Fruit fly (Drosophila melanogaster) whole organism, wandering third instar larva: ENCODE measurements around the gene CG12194.

Experiments used
- Abd-B ChIP-seq: fragments of >200 bp; optimal IDR thresholded peaks from 2 replicates; lab custom pipeline; 2017; ENCODE audit warnings: missing biosample characterization, missing genetic modification characterization
- CG32264 ChIP-seq: fragments of 200-800 bp; sonication (Bioruptor generic); optimal IDR thresholded peaks from 2 replicates; lab custom pipeline; 2016; ENCODE audit warnings: missing biosample characterization, missing genetic modification characterization
- CG9705 ChIP-seq: fragments of 200-800 bp; sonication (Bioruptor generic); optimal IDR thresholded peaks from 2 replicates; lab custom pipeline; 2018; ENCODE audit warnings: missing biosample characterization, mild to moderate bottlenecking, missing genetic modification characterization
- CrebA ChIP-seq: fragments of 200-800 bp; sonication (Bioruptor generic); optimal IDR thresholded peaks from 2 replicates; lab custom pipeline; 2016; ENCODE audit warnings: missing biosample characterization, mild to moderate bottlenecking, missing genetic modification characterization, borderline replicate concordance
- Dfd ChIP-seq: fragments of >200 bp; optimal IDR thresholded peaks from 2 replicates; lab custom pipeline; 2017; ENCODE audit warnings: missing biosample characterization, missing genetic modification characterization
- Dif ChIP-seq: fragments of 200-275, 200-300 bp; sonication (Bioruptor generic); optimal IDR thresholded peaks from 2 replicates; lab custom pipeline; 2018; ENCODE audit warnings: missing biosample characterization, missing genetic modification characterization; ENCODE audit not compliant: partially characterized antibody
- GATAd ChIP-seq: sonication (Bioruptor generic); optimal IDR thresholded peaks from 2 replicates; lab custom pipeline; 2016; ENCODE audit warnings: missing biosample characterization, missing genetic modification characterization
- HLH106 ChIP-seq: fragments of 200-800 bp; optimal IDR thresholded peaks from 3 replicates; lab custom pipeline; 2019; ENCODE audit warnings: missing biosample characterization, mild to moderate bottlenecking, missing genetic modification characterization, moderate library complexity
- Hnf4 ChIP-seq: fragments of 200-800 bp; sonication (Bioruptor generic); optimal IDR thresholded peaks from 2 replicates; lab custom pipeline; 2016; ENCODE audit warnings: missing biosample characterization, mild to moderate bottlenecking, missing genetic modification characterization
- Hr78 ChIP-seq: fragments of >200 bp; optimal IDR thresholded peaks from 2 replicates; lab custom pipeline; 2017; ENCODE audit warnings: missing biosample characterization, missing genetic modification characterization
- Hr83 ChIP-seq: fragments of 200-300 bp; sonication (Bioruptor generic); optimal IDR thresholded peaks from 2 replicates; lab custom pipeline; 2016; ENCODE audit warnings: missing biosample characterization, mild to moderate bottlenecking, missing genetic modification characterization, moderate library complexity; ENCODE audit not compliant: poor library complexity, severe bottlenecking
- Jra ChIP-seq: sonication (Bioruptor generic); optimal IDR thresholded peaks from 2 replicates; lab custom pipeline; 2016; ENCODE audit warnings: missing biosample characterization, missing genetic modification characterization
- Mio ChIP-seq: sonication (Bioruptor generic); optimal IDR thresholded peaks from 2 replicates; lab custom pipeline; 2016; ENCODE audit warnings: missing biosample characterization, missing genetic modification characterization
- Myc ChIP-seq: fragments of >200 bp; optimal IDR thresholded peaks from 2 replicates; lab custom pipeline; 2017
- N ChIP-seq: fragments of >200 bp; optimal IDR thresholded peaks from 2 replicates; lab custom pipeline; 2018; ENCODE audit warnings: missing biosample characterization, missing external identifiers, missing genetic modification characterization
- Rel ChIP-seq, 2 experiments: fragments of 200-800 bp; sonication (Bioruptor generic) in 1 of 2; optimal IDR thresholded peaks; 2 replicates in 1 of 2; 3 replicates in 1 of 2; lab custom pipeline; 2016 to 2019; ENCODE audit warnings: mild to moderate bottlenecking in 2 of 2, missing biosample characterization in 2 of 2, missing genetic modification characterization in 2 of 2, moderate library complexity in 1 of 2
- Sp1 ChIP-seq: fragments of 200-800 bp; sonication (Bioruptor generic); optimal IDR thresholded peaks from 3 replicates; lab custom pipeline; 2019; ENCODE audit warnings: missing biosample characterization, mild to moderate bottlenecking, missing genetic modification characterization, moderate library complexity
- Vsx2 ChIP-seq: fragments of 200-300, 225-300 bp; sonication (Bioruptor generic); optimal IDR thresholded peaks from 2 replicates; lab custom pipeline; 2018; ENCODE audit warnings: missing biosample characterization, missing genetic modification characterization; ENCODE audit not compliant: partially characterized antibody
- br ChIP-seq: fragments of 200-800 bp; sonication (Bioruptor generic); optimal IDR thresholded peaks from 2 replicates; lab custom pipeline; 2016; ENCODE audit warnings: missing biosample characterization, missing genetic modification characterization
- brk ChIP-seq: fragments of 200-800 bp; sonication (Bioruptor generic); optimal IDR thresholded peaks from 2 replicates; lab custom pipeline; 2016; ENCODE audit warnings: missing biosample characterization, mild to moderate bottlenecking, missing genetic modification characterization
- dl ChIP-seq, 2 experiments: fragments of 175-275, 200-275 bp in 1 of 2; fragments of 200-275 bp in 1 of 2; sonication (Bioruptor generic); optimal IDR thresholded peaks; lab custom pipeline; 2018; ENCODE audit warnings: mild to moderate bottlenecking in 2 of 2, missing biosample characterization in 2 of 2, missing genetic modification characterization in 2 of 2, moderate library complexity in 2 of 2; ENCODE audit not compliant: partially characterized antibody in 2 of 2, insufficient read depth in 1 of 2
- dmrt93B ChIP-seq: fragments of 200-800 bp; sonication (Bioruptor generic); optimal IDR thresholded peaks from 2 replicates; lab custom pipeline; 2018; ENCODE audit warnings: missing biosample characterization, mild to moderate bottlenecking, missing genetic modification characterization
- dsf ChIP-seq: sonication (Bioruptor generic); optimal IDR thresholded peaks from 2 replicates; lab custom pipeline; 2016; ENCODE audit warnings: missing biosample characterization, missing genetic modification characterization, borderline replicate concordance
- ey ChIP-seq: fragments of 200-800 bp; sonication (Bioruptor generic); optimal IDR thresholded peaks from 2 replicates; lab custom pipeline; 2016; ENCODE audit warnings: missing biosample characterization, missing genetic modification characterization
- foxo ChIP-seq, 2 experiments: fragments of 200-800 bp; sonication (Bioruptor generic); optimal IDR thresholded peaks; 2 replicates in 1 of 2; 3 replicates in 1 of 2; lab custom pipeline; 2016 to 2017; ENCODE audit warnings: missing biosample characterization in 2 of 2, missing genetic modification characterization in 2 of 2
- fru ChIP-seq: fragments of 200-800 bp; sonication (Bioruptor generic); optimal IDR thresholded peaks from 3 replicates; lab custom pipeline; 2016; ENCODE audit warnings: missing biosample characterization, mild to moderate bottlenecking, missing genetic modification characterization
- h ChIP-seq: fragments of 200-800 bp; sonication (Bioruptor generic); optimal IDR thresholded peaks from 3 replicates; lab custom pipeline; 2016; ENCODE audit warnings: missing biosample characterization, mild to moderate bottlenecking, missing genetic modification characterization
- jim ChIP-seq: fragments of 175-275, 200-325 bp; sonication (Bioruptor generic); optimal IDR thresholded peaks from 2 replicates; lab custom pipeline; 2016; ENCODE audit warnings: missing biosample characterization, mild to moderate bottlenecking, missing genetic modification characterization
- lola ChIP-seq: fragments of >200 bp; optimal IDR thresholded peaks from 2 replicates; lab custom pipeline; 2017; ENCODE audit warnings: missing biosample characterization, missing genetic modification characterization
- pan ChIP-seq: fragments of >200 bp; optimal IDR thresholded peaks from 2 replicates; lab custom pipeline; 2017
- psq ChIP-seq: fragments of 200-800 bp; sonication (Bioruptor generic); optimal IDR thresholded peaks from 3 replicates; lab custom pipeline; 2017; ENCODE audit warnings: missing biosample characterization, mild to moderate bottlenecking, missing genetic modification characterization, moderate library complexity
- rgr ChIP-seq: fragments of 200-800 bp; sonication (Bioruptor generic); optimal IDR thresholded peaks from 3 replicates; lab custom pipeline; 2016; ENCODE audit warnings: missing biosample characterization, mild to moderate bottlenecking, missing genetic modification characterization
- sage ChIP-seq: fragments of 200-800 bp; sonication (Bioruptor generic); optimal IDR thresholded peaks from 2 replicates; lab custom pipeline; 2016; ENCODE audit warnings: missing biosample characterization, mild to moderate bottlenecking, missing genetic modification characterization
- sv ChIP-seq: fragments of 200-800 bp; sonication (Bioruptor generic); optimal IDR thresholded peaks from 3 replicates; lab custom pipeline; 2016; ENCODE audit warnings: missing biosample characterization, missing genetic modification characterization
- tai ChIP-seq: sonication (Bioruptor generic); optimal IDR thresholded peaks from 2 replicates; lab custom pipeline; 2016; ENCODE audit warnings: missing biosample characterization, missing genetic modification characterization
- usp ChIP-seq: fragments of >200 bp; optimal IDR thresholded peaks from 2 replicates; lab custom pipeline; 2017; ENCODE audit warnings: missing biosample characterization, missing genetic modification characterization
- woc ChIP-seq: sonication (Bioruptor generic); optimal IDR thresholded peaks from 2 replicates; lab custom pipeline; 2016; ENCODE audit warnings: missing biosample characterization, mild to moderate bottlenecking, missing genetic modification characterization

Gene CG12194

dm6 chr2L:4882131-4883022, 44.2 kb downstream of the CG12194 start:
- TF ChIP-seq fru (GFP tag; lab: Kevin White, UChicago), result no peak
- TF ChIP-seq N (GFP tag; lab: Kevin White, UChicago), result no peak
- TF ChIP-seq tai (GFP tag; lab: Kevin White, UChicago), result no peak
- TF ChIP-seq sv (GFP tag; lab: Kevin White, UChicago), result no peak
- TF ChIP-seq dsf (GFP tag; lab: Kevin White, UChicago), result no peak
- no peak for TF ChIP-seq HLH106
- peak; percentile 75 for TF ChIP-seq psq (GFP tag; lab: Kevin White, UChicago)
- no peak for TF ChIP-seq Hnf4 (GFP tag; lab: Kevin White, UChicago)
- TF ChIP-seq CG9705 (GFP tag; lab: Kevin White, UChicago), result no peak
- TF ChIP-seq woc (GFP tag; lab: Kevin White, UChicago), result no peak
- TF ChIP-seq foxo (GFP tag; optimal IDR thresholded peaks at IDR 0.05; lab: Kevin White, UChicago), result no peak
- TF ChIP-seq Dfd (GFP tag; lab: Kevin White, UChicago), result peak; percentile 91
- TF ChIP-seq sage (GFP tag; lab: Kevin White, UChicago), result no peak
- no peak for TF ChIP-seq dmrt93B (GFP tag; lab: Kevin White, UChicago)
- no peak for TF ChIP-seq Rel (GFP tag; optimal IDR thresholded peaks at IDR 0.05; lab: Kevin White, UChicago)
- peak; percentile 49 for TF ChIP-seq Rel (tag; optimal IDR thresholded peaks at IDR 0.05; lab: Kevin White, UChicago)
- no peak for TF ChIP-seq br (GFP tag; lab: Kevin White, UChicago)
- TF ChIP-seq, all 38 proteins: peak for 3

- TF ChIP-seq Vsx2 (GFP tag; lab: Kevin White, UChicago) (no peak), Hnf4 (GFP tag; lab: Kevin White, UChicago) (peak; percentile 26), HLH106 (no peak), CG9705 (GFP tag; lab: Kevin White, UChicago) (no peak), sv (GFP tag; lab: Kevin White, UChicago) (no peak), sage (GFP tag; lab: Kevin White, UChicago) (peak; percentile 53), brk (GFP tag; lab: Kevin White, UChicago) (peak; percentile 25), lola (GFP tag; lab: Kevin White, UChicago) (no peak), h (GFP tag; lab: Kevin White, UChicago) (peak; percentile 25), pan (lab: Kevin White, UChicago) (no peak), foxo (GFP tag; optimal IDR thresholded peaks at IDR 0.05; lab: Kevin White, UChicago) (no peak), Mio (GFP tag; lab: Kevin White, UChicago) (no peak), usp (GFP tag; lab: Kevin White, UChicago) (no peak), Dfd (GFP tag; lab: Kevin White, UChicago) (no peak), jim (no peak), CG32264 (GFP tag; lab: Kevin White, UChicago) (no peak), Hr78 (no peak), tai (GFP tag; lab: Kevin White, UChicago) (peak; percentile 51), CrebA (GFP tag; lab: Kevin White, UChicago) (no peak), Rel (GFP tag; optimal IDR thresholded peaks at IDR 0.05; lab: Kevin White, UChicago) (no peak), Rel (tag; optimal IDR thresholded peaks at IDR 0.05; lab: Kevin White, UChicago) (no peak), Myc (no peak), dsf (GFP tag; lab: Kevin White, UChicago) (no peak), GATAd (no peak), dmrt93B (GFP tag; lab: Kevin White, UChicago) (no peak), Abd-B (GFP tag; lab: Kevin White, UChicago) (no peak), woc (GFP tag; lab: Kevin White, UChicago) (no peak), Dif (GFP tag; lab: Kevin White, UChicago) (no peak), dl (GFP tag; optimal IDR thresholded peaks at IDR 0.05; lab: Kevin White, UChicago; ENCODE audit: insufficient read depth in 1 of 2, partially characterized antibody in 2 of 2) (no peak), br (GFP tag; lab: Kevin White, UChicago) (no peak), psq (GFP tag; lab: Kevin White, UChicago) (peak; percentile 69), N (GFP tag; lab: Kevin White, UChicago) (no peak), rgr (GFP tag; lab: Kevin White, UChicago) (no peak), Sp1 (GFP tag; lab: Kevin White, UChicago) (no peak), fru (GFP tag; lab: Kevin White, UChicago) (no peak), Hr83 (GFP tag; lab: Kevin White, UChicago) (no peak), Jra (GFP tag; lab: Kevin White, UChicago) (peak; percentile 29), ey (GFP tag; lab: Kevin White, UChicago) (no peak)
Measured at dm6 chr2L:4883023-4883392, 44.9 kb downstream of the CG12194 start, which contains the start of the genes Cf2 and CG3008. TSS of gene Cf2 (minus strand) at chr2L:4883107. TSS of gene CG3008 (plus strand) at chr2L:4883298.
